Worm (Caenorhabditis elegans) whole organism, dauer: ENCODE measurements around the gene Y2H9A.6.
"Not testable (repeated sequence)": the region's sequence is repeated elsewhere in the genome, so short reads cannot be mapped to it uniquely, and the experiment has no call there.

Experiments
- unc-62 ChIP-seq: sonication (generic microtip); optimal IDR thresholded peaks from 2 replicates; lab custom pipeline; 2017; ENCODE audit warnings: missing biosample characterization, missing genetic modification reagents, missing genetic modification characterization

Y2H9A.6 gene

DNA sequence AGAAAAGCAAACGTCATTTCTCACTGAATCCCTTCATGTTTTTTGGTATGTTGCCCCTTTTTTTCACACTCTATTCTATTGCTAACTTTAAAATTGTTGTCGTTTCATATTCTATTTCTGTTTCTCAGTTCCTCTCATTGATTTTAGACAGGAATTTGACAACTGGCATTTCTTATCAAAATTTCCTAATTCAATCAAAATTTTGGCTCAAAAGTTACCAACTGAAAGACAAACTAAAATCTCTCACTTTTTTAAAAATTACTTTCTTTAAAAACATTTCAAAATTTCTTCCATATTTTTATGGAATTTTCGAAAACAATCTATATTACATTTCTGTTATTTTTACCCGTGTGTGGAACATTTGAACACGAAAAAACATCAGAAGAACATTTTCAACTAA, at the start of gene Y2H9A.6:
TSS of gene Y2H9A.6 (plus strand) at position 301 of the 400 bp plus-strand sequence.
- not testable (repeated sequence) for TF ChIP-seq unc-62 (GFP tag; lab: Kevin White, UChicago)

DNA sequence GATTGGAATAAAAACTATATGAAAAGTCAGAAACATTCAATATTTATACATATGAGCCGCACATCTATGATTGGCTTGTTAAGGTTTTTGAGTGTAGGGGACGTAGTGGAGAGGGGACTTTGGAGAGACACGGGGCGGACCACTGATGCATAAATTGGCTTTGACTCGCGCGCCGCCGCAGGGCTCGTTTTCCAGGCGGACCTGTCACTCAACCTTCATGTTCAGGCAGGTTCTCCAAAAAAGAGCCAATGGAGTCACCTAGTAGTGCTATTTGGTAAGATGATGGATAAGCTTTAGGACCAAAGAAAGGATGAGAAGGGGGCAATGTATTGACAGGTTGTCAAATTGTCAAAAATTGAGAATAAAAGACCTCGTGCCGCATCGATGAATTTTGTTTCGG, 48.7 kb upstream of the Y2H9A.6 start:
- TF ChIP-seq unc-62 (GFP tag; lab: Kevin White, UChicago): no peak

DNA sequence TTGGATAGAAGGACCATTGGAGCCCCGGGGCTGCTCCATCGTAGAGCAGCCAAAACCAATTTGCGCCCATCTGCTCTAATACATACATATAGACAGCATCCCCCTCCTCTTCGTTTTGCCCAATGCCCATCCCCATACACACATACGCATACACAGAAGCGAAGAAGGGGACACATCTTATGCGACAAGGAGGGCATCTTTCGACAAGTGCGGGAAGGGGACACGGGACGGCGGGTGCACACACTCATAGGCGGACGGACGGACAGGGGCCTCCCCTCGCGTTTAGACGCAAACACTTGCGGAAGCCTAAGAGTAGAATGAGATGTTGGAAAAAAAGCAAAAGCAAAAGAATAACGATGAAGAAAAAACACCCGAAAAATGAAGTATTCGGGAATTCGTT, 47.2 kb upstream of the Y2H9A.6 start:
- no peak for TF ChIP-seq unc-62 (GFP tag; lab: Kevin White, UChicago)

DNA sequence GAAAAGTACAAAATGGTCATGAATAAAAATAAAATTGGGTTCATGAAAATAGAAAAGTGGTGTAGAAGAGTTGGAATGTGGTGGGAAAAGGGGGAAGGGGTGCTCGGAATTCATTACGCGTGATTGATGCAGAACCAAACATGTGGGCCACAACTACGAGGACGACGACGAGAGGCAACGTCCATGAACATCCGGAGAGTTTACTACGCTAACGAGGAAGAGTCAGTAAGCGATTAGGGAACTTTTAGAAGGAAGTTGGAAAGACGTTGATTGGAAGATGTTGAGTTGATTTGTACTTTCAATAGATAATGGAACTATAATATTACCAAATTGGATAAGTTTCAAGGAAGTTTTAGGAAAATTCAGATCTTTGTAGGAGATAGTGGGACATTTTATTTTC, 42.0 kb upstream of the Y2H9A.6 start:
- TF ChIP-seq unc-62 (GFP tag; lab: Kevin White, UChicago): no peak

DNA sequence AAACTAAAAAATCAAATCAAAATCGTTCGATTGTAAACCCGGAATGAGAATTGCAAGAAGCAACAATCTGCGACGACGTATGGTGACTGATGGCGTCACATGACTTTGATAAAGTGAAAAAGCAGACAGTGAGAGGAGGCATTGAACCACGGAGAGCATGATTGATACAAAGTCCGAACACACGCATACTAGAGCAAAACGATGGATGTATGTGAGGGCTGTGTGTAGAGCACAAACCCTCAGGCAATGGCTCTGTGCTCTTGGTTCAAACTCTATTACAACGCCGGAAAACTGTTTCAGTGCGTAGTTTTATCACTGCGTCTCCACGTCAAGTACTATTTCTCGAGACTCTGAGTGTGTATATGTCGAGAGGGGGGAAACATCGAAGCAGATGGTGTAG, 41.1 kb upstream of the Y2H9A.6 start:
- no peak for TF ChIP-seq unc-62 (GFP tag; lab: Kevin White, UChicago)

DNA sequence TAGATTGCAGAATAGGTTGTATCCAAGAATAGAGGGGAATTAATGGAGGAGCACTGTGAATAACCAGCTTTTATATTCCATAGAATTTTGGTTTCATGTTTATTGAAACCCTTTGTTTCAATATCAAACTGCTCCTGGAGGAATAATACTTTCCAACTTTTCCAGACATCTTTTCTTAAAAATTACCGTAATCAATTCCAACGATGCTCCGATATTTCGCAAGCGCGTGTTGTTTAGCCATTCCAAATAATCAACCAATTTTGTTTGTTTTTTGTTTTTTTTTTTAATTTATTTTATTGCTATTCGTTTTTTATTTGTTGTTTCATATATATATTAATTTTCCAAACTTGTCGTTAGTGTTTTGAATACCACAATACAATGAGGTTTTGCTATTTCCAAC, 37.6 kb upstream of the Y2H9A.6 start, which contains the start of gene cutl-1:
TSS of gene cutl-1 (minus strand) at position 83 of the 400 bp plus-strand sequence.
- no peak for TF ChIP-seq unc-62 (GFP tag; lab: Kevin White, UChicago)

DNA sequence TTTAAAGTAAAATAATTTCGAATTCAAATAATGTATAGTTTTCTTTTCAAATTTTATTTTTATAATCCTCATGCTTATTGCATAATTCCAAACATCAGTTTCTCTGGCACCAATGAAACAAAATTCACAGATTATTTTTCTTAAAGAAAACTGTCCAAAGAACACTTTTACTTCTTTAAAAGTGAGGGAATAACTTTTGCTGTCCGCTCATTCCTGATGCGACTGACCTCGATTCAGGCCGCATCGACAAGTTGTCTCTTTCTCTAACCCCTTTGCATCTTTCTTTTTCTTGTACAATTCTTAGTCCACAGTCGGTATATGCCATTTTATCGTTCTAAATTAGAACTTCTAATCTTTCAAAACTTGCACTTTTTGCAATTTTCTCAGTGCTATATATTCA, 37.1 kb upstream of the Y2H9A.6 start, which contains the start of gene F53F1.2:
TSS of gene F53F1.2 (plus strand) at position 306 of the 400 bp plus-strand sequence.
- TF ChIP-seq unc-62 (GFP tag; lab: Kevin White, UChicago): no peak

DNA sequence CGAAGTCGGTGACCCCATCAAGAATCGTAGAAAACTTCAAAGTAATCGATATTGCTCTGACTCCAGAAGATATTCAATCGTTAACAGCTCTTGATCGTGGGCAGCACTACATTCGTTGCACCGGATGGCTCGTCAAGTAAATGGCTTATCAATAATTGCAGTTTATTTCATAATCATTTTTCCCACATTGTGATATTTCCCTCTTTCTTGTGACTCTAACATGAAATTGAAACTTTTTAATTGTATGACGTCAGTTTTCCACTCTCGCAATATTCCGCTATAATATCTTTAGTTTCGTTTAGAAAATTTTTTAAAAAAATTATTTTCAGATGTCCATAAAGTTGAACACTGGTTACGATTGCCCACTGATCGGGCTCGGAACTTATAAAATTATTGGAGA, 35.7 kb upstream of the Y2H9A.6 start, which contains the start of gene F53F1.3:
TSS of gene F53F1.3 (plus strand) at position 330 of the 400 bp plus-strand sequence.
- TF ChIP-seq unc-62 (GFP tag; lab: Kevin White, UChicago): no peak

DNA sequence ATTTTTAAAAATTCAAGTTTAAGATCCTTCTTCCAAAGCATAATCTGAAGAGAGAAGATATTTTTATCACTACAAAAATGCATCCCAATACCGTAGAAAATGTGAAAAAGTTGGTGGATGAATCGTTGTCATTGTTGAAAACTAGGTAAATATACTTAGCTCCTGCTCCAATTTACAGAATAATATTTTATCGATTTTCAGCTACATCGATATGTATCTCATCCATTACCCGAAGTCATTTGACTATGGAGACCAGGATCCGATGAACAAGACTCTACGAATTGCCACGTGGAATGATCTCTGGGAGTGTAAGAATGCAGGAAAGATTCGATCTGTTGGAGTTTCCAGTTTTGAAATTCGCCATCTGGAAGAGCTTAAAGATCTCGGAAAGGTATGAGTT, 35.2 kb upstream of the Y2H9A.6 start:
- no peak for TF ChIP-seq unc-62 (GFP tag; lab: Kevin White, UChicago)

DNA sequence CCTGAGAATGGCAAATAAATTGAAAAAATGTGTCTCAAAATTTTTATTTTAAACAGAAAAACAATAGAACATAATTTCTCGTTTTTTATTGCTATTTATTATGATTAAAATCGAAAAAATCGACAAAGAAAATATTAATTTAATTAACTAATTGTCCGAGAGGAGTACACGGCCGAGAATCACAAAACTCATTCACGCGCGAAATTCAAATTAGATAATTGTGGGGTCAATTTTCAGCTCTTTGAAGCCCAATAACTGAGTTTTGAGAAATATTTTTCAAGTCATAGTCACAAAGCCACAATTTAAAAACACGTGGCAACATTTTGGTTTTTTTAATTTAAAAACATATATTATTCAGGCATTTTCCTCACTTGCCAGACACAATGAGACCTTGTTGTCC, 34.5 kb upstream of the Y2H9A.6 start:
- TF ChIP-seq unc-62 (GFP tag; lab: Kevin White, UChicago): no peak

DNA sequence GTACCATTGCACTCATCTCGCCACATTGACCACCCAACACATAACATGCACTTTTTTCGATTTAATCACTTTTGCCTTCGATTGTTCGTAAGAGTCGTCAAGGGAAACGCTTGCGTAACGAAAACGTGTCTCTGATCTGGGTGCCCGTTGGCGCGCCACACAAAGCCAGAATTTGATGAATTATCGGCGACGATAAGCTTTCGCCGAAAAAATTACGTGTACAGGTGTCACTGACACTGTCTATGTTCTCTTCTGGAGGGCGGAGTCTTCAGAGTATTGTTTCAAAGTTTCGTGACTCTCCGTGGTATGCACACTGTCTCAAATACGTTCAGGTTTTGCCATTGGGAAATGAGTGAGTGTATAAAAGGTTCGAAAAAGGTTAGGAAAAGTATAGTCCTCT, 32.9 kb upstream of the Y2H9A.6 start, which contains the start of gene F53F1.4:
TSS of gene F53F1.4 (plus strand) at position 390 of the 400 bp plus-strand sequence.
- no peak for TF ChIP-seq unc-62 (GFP tag; lab: Kevin White, UChicago)

DNA sequence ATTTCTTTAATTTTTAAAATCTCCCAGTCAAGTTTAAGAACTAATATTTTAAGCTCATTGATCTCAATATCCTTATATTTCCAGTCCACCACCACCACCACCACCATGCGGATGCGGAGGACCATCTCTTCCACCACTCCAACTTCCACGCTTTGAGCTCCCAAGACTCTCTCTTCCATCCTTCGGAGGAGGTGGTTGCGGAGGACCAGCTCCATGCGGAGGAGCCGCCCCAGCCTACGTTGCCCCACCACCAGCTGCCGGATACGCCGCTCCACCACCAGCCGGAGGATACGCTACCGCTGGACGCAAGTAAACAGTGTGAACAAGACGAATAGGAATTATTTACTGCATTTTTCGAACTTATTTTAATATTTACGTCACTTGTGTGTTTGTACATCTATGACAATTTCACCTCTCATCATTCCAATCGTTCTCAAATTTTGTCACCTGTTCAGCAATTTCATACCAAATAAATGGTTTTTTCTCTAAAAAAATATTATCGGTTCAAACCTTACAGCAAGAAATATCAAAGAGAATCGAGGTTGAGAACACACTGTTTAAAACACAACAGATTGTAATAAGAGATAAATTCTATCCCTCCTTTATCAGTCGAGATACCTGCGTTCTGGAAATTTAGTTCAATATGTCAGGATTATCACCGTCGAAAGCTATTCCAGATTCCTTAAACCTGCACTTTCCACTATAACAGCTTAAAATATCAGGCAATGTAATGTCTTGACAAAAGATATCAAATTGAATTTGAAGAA, 32.2 kb upstream of the Y2H9A.6 start:
- no peak for TF ChIP-seq unc-62 (GFP tag; lab: Kevin White, UChicago)

DNA sequence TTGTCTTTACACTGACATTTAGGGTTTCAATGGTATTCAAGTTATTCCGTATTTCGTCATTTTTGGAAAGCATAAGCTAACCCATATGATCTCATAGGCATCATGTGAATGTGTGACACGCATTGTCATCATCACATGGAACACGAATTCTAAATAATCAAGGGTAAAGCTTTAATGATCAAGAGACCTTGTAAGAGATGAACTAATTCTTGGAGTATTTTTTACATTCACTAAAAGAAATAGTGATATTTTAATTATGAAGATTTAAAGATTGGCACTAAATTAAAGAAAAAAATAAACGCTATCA, 31.7 kb upstream of the Y2H9A.6 start:
- no peak for TF ChIP-seq unc-62 (GFP tag; lab: Kevin White, UChicago)

DNA sequence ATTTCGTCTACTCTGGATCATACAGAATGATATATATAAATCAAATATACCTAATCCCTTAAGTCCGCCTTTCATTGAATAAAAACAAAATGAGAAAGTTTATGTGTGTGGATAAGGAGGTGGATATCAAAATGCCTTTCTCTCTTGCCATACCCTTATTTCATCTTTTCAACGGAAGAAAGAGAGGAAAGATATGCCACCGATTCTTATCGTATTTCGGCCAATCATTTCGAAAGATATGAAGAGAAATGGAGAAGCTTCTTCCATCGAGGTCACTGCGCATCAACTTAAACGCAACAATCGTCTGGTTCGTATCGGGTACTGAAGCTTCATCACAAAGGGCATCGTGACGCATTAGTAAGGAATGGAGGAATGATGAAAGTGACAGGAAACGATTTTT, 30.3 kb upstream of the Y2H9A.6 start:
- TF ChIP-seq unc-62 (GFP tag; lab: Kevin White, UChicago): no peak

DNA sequence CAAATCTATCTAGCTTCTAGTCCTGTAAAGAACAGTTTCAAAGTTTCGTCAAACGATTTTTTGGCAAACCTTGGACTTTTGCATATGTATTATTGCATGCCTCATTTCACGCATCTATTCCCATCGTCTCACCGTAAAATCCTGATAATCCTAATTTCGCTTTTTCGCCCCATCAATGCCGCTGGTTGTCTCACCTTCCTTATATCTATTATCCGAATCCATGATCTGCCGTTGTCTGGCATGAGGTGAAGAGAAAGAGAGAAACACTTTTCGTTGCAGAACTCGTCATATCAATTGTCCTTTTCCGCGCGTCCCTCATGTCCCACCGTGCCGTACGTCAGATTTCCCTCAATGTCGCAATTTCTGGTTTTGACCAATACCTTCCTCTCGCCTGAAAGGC, 29.1 kb upstream of the Y2H9A.6 start, which contains the start of gene cut-2:
TSS of gene cut-2 (plus strand) at position 365 of the 400 bp plus-strand sequence.
- TF ChIP-seq unc-62 (GFP tag; lab: Kevin White, UChicago): no peak

DNA sequence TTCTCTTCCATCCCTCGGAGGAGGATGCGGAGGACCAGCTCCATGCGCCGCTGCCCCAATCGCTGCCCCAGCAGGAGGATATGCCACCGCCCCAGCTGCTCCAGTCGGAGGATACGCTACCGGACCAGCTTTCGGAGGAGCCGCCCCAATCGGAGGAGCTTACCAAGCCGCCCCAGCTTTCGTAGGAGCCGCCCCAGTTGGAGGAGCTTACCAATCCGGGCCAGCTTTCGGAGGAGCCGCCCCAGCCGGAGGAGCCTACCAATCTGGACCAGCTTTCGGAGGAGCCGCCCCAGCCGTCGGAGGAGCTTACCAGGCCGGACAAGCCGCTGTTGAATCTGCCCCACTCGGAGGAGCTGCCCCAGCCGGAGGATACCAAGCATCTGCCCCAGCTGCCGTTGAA, 28.2 kb upstream of the Y2H9A.6 start:
- TF ChIP-seq unc-62 (GFP tag; lab: Kevin White, UChicago): no peak

DNA sequence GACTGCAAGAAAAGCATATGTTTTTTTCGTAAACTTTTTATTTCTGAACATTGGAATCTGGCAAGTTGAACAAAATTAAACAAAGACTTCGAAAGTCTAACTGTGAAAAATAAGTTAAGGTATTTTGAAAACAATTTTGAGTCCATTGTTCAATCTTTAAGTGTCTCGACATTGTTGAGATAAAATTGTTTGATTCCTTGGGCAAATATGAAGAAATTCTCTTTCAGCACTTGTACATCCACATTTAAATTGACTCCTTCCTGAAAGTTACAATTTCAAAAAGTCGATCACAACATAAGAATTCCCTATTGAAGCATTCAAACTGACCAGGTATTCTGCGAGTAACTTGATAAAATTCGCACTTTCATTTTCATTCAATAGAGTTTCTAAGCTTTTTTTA, 27.6 kb upstream of the Y2H9A.6 start:
- no peak for TF ChIP-seq unc-62 (GFP tag; lab: Kevin White, UChicago)
